Worm (Caenorhabditis elegans): Measurements from ENCODE around the gene pgap-2.

pgap-2 gene

ce11 chrIII:4657386-4657785 lies 47.9 kb upstream of the pgap-2 start:
- no peak for TF ChIP-seq skn-1 (tag; optimal IDR thresholded peaks at IDR 0.05)
- TF ChIP-seq egl-27 (tag; optimal IDR thresholded peaks at IDR 0.05) = no peak
- no peak for TF ChIP-seq nhr-129 (tag; optimal IDR thresholded peaks at IDR 0.05)
- TF ChIP-seq fos-1 (tag; optimal IDR thresholded peaks at IDR 0.05) = no peak
- TF ChIP-seq elt-3 (tag; optimal IDR thresholded peaks at IDR 0.05) = no peak
- TF ChIP-seq F13H6.1 (tag; optimal IDR thresholded peaks at IDR 0.05) = no peak
- no peak for TF ChIP-seq ZK546.5 (tag; optimal IDR thresholded peaks at IDR 0.05)
- no peak for TF ChIP-seq nhr-12 (tag; optimal IDR thresholded peaks at IDR 0.05)
- TF ChIP-seq peb-1 (tag; optimal IDR thresholded peaks at IDR 0.05) = no peak

DNA sequence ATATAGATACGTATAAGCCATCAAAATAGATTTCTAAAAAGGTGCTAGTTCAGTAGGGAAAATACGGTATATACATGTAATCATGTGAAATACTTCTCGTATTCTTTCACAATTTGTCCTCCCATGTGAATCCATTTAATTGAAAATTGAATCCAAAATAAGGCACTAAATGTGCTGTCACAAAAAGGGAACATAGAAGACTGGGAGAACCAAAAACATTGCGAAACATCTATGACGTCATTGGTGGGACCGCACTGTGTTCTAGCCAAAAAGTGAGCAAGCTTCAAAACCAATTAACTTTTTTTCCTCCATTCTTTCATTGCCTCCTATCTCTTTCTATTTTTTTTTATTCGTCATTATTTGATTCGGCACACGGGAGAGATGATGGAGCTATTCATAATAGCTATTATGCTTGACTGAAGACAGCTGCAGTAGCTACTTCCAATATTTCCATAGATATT lies 46.9 kb upstream of the pgap-2 start, which contains the start of gene cdka-1:
cdka-1 (plus strand) TSS at position 411 of the 461 bp plus-strand sequence.
- TF ChIP-seq C34F6.9 (tag; optimal IDR thresholded peaks at IDR 0.05) (peak; percentile 63), zag-1 (tag; optimal IDR thresholded peaks at IDR 0.05) (peak; percentile 77), sma-9 (GFP tag; optimal IDR thresholded peaks at IDR 0.05) (peak; percentile 55), sma-9 (tag; optimal IDR thresholded peaks at IDR 0.05) (no peak), unc-55 (GFP tag; optimal IDR thresholded peaks at IDR 0.05) (peak; percentile 77), lin-13 (GFP tag; optimal IDR thresholded peaks at IDR 0.05) (no peak), crh-2 (tag; optimal IDR thresholded peaks at IDR 0.05) (peak; percentile 23), nhr-10 (tag; optimal IDR thresholded peaks at IDR 0.05) (no peak), R02D3.7 (tag; optimal IDR thresholded peaks at IDR 0.05) (no peak), lsy-2 (tag; optimal IDR thresholded peaks at IDR 0.05) (peak in 1 of 2 experiments; percentile 59), sem-4 (tag; optimal IDR thresholded peaks at IDR 0.05) (peak; percentile 37)

DNA sequence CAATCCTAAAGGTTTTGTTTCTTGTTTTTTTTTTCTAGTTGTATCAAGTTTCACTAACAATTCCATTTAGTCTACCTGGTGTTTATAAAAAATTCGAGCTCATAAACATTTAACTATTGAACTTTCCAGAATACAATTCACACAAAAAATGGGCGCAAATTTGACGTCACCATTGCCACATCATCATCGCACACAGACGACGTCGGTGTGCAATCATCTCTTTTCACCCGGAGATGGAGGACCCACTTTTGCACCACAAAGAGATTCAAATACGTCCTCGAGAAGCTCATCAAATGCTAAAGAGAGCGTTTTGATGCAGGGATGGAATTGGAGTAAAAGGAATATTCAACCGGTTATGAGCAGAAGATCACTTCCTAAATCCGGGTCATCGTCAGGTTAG lies 45.9 kb upstream of the pgap-2 start:
- TF ChIP-seq ztf-1 (GFP tag; conservative IDR thresholded peaks at IDR 0.05) = no peak
- TF ChIP-seq crh-2 (tag; optimal IDR thresholded peaks at IDR 0.05) = peak; percentile 36

- TF ChIP-seq nhr-25 (tag; optimal IDR thresholded peaks at IDR 0.05) (no peak), skn-1 (tag; optimal IDR thresholded peaks at IDR 0.05) (no peak), nhr-6 (tag; optimal IDR thresholded peaks at IDR 0.05) (no peak), F13H6.1 (tag; optimal IDR thresholded peaks at IDR 0.05) (no peak), mab-5 (tag; optimal IDR thresholded peaks at IDR 0.05) (no peak), mbf-1 (tag; optimal IDR thresholded peaks at IDR 0.05) (no peak), peb-1 (tag; optimal IDR thresholded peaks at IDR 0.05) (no peak), ama-1 (optimal IDR thresholded peaks at IDR 0.05) (no peak), nhr-10 (tag; optimal IDR thresholded peaks at IDR 0.05) (no peak), nhr-12 (tag; optimal IDR thresholded peaks at IDR 0.05) (no peak), zag-1 (tag; optimal IDR thresholded peaks at IDR 0.05) (no peak), unc-62 (GFP tag; optimal IDR thresholded peaks at IDR 0.05) (no peak), mdl-1 (tag; optimal IDR thresholded peaks at IDR 0.05) (no peak)
Observed at ce11 chrIII:4665272-4665671, 40.0 kb upstream of the pgap-2 start, which contains the start of gene T23F11.4. T23F11.4 (minus strand) TSS chrIII:4665372.

DNA sequence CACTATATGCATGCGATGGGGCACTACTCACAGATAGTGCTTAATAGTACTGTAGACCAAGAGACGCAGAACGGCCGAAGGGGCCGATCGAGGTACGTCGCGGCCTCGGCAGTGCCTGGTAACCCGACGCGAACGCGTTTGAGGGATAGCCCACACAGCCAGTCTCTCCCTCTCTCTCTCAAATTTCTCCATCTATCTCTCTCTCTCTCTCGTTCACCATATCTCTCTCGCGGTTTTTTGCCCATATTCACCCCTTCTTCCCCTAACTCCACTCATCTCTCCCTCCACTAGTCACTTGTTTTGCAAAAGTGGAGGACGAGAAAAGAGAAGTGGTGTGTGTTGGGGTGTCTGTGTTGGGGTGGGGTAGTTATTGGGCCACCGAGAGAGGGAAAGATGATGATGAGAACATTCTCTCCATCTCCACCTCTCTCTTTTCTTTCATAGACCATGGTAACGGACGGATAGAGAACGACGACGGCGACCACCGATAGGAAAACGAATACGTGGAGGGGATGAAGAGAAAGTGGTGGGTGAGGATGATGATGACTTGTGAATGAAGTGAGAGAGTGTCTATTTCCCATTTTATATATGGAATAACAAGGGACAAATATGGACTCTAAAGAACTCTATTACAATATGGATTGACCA lies 38.4 kb upstream of the pgap-2 start:
- peak; percentile 7 for TF ChIP-seq fos-1 (tag; optimal IDR thresholded peaks at IDR 0.05)
- TF ChIP-seq lin-13 (GFP tag; optimal IDR thresholded peaks at IDR 0.05) = peak; percentile 29
- no peak for TF ChIP-seq nhr-23 (tag; optimal IDR thresholded peaks at IDR 0.05)
- TF ChIP-seq nhr-6 (tag; optimal IDR thresholded peaks at IDR 0.05) = peak; percentile 34
- TF ChIP-seq crh-2 (tag; optimal IDR thresholded peaks at IDR 0.05) = peak; percentile 25
- no peak for TF ChIP-seq aly-2 (tag; optimal IDR thresholded peaks at IDR 0.05)
- TF ChIP-seq lin-11 (tag; optimal IDR thresholded peaks at IDR 0.05) = no peak
- peak in 1 of 2 experiments; percentile 52 for TF ChIP-seq lsy-2 (tag; optimal IDR thresholded peaks at IDR 0.05)
- peak; percentile 46 for TF ChIP-seq zag-1 (tag; optimal IDR thresholded peaks at IDR 0.05)
- peak; percentile 49 for TF ChIP-seq sma-9 (GFP tag; optimal IDR thresholded peaks at IDR 0.05)
- no peak for TF ChIP-seq sma-9 (tag; optimal IDR thresholded peaks at IDR 0.05)
- no peak for TF ChIP-seq Y55F3AM.14 (GFP tag; optimal IDR thresholded peaks at IDR 0.05)
- peak; percentile 70 for TF ChIP-seq C34F6.9 (tag; optimal IDR thresholded peaks at IDR 0.05)
- TF ChIP-seq nhr-129 (tag; optimal IDR thresholded peaks at IDR 0.05) = peak; percentile 61
- TF ChIP-seq unc-39 (tag; optimal IDR thresholded peaks at IDR 0.05) = no peak
- no peak for TF ChIP-seq blmp-1 (tag; optimal IDR thresholded peaks at IDR 0.05; ENCODE audit: insufficient read depth)
- TF ChIP-seq ceh-16 (tag; optimal IDR thresholded peaks at IDR 0.05) = peak; percentile 2
- TF ChIP-seq nhr-25 (tag; optimal IDR thresholded peaks at IDR 0.05) = peak; percentile 73
- no peak for TF ChIP-seq nhr-10 (tag; optimal IDR thresholded peaks at IDR 0.05)
- TF ChIP-seq nhr-21 (tag; optimal IDR thresholded peaks at IDR 0.05) = peak; percentile 47
- peak; percentile 52 for TF ChIP-seq sma-3 (GFP tag; optimal IDR thresholded peaks at IDR 0.05)
- no peak for TF ChIP-seq nhr-11 (tag; optimal IDR thresholded peaks at IDR 0.05)
- TF ChIP-seq snpc-4 (tag; optimal IDR thresholded peaks at IDR 0.05) = no peak
- peak; percentile 67 for TF ChIP-seq unc-55 (GFP tag; optimal IDR thresholded peaks at IDR 0.05)
- peak; percentile 65 for TF ChIP-seq F13H6.1 (tag; optimal IDR thresholded peaks at IDR 0.05)
- TF ChIP-seq nhr-237 (tag; optimal IDR thresholded peaks at IDR 0.05) = no peak
- TF ChIP-seq mdl-1 (tag; optimal IDR thresholded peaks at IDR 0.05) = peak; percentile 5 to 15
